Worm (Caenorhabditis elegans): ENCODE measurements around the gene F54D5.17.

The F54D5.17 gene

DNA sequence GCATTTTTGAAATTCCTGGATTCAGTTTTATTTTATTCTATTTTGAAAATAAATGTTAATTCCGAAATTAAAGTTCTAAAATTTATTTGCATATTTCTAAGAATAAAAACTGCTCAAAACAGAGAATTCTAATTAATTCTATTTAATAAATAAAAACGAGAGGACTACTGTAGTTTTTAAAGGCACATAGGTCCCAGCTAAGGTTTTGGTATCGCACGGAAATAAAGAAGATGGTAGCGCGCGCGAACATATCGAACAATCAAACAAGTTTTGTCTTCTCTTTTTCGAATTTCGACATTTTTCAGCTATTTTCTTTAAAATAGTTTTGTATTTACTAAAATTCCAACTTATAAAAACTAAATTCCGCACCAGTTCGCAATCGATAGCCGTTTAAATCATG lies 21.4 kb downstream of the F54D5.17 start (continued):
- TF ChIP-seq lin-54 (GFP tag; optimal IDR thresholded peaks at IDR 0.05) (peak; percentile 80), nfya-1 (tag; optimal IDR thresholded peaks at IDR 0.05; ENCODE audit: borderline replicate concordance, insufficient read depth) (no peak), die-1 (tag; optimal IDR thresholded peaks at IDR 0.05) (no peak), mcd-1 (GFP tag; IDR thresholded peaks at IDR 0.05) (peak; percentile 46; the same call in 1 of the 2 replicates), zfh-2 (GFP tag; conservative IDR thresholded peaks at IDR 0.05) (no peak), ceh-40 (GFP tag; IDR thresholded peaks at IDR 0.05) (no peak), nhr-27 (tag; optimal IDR thresholded peaks at IDR 0.05) (no peak), aptf-2 (GFP tag; conservative IDR thresholded peaks at IDR 0.05) (no peak), attf-6 (GFP tag; IDR thresholded peaks at IDR 0.05) (0 out of 2 replicates have a peak, but pooled peaks have one; percentile 48), atf-7 (tag; optimal IDR thresholded peaks at IDR 0.05) (no peak), lin-40 (tag; optimal IDR thresholded peaks at IDR 0.05) (no peak), F39B2.1 (GFP tag; IDR thresholded peaks at IDR 0.05) (no peak), F49E8.2 (tag; optimal IDR thresholded peaks at IDR 0.05; ENCODE audit: insufficient read depth) (no peak), bed-1 (GFP tag; IDR thresholded peaks at IDR 0.05) (no peak), madf-8 (GFP tag; conservative IDR thresholded peaks at IDR 0.05) (peak; percentile 96), T26A5.8 (tag; optimal IDR thresholded peaks at IDR 0.05) (no peak), mes-4 (tag; optimal IDR thresholded peaks at IDR 0.05) (no peak), F37B4.10 (GFP tag; IDR thresholded peaks at IDR 0.05) (no peak), rec-8 (tag; optimal IDR thresholded peaks at IDR 0.05) (no peak), snpc-1.1 (tag; optimal IDR thresholded peaks at IDR 0.05; ENCODE audit: insufficient read depth) (no peak), T07F8.4 (tag; optimal IDR thresholded peaks at IDR 0.05) (no peak), F23B12.7 (tag; optimal IDR thresholded peaks at IDR 0.05; ENCODE audit: insufficient read depth) (no peak), hmg-20 (GFP tag; IDR thresholded peaks at IDR 0.05) (no peak), ceh-91 (GFP tag; IDR thresholded peaks at IDR 0.05) (peak; percentile 95), efl-1 (GFP tag; optimal IDR thresholded peaks at IDR 0.05) (peak; percentile 97), sea-2 (GFP tag; IDR thresholded peaks at IDR 0.05) (no peak), F55B11.4 (tag; optimal IDR thresholded peaks at IDR 0.05; ENCODE audit: borderline replicate concordance, insufficient read depth) (no peak), B0019.2 (GFP tag; conservative IDR thresholded peaks at IDR 0.05) (peak; percentile 83), xnd-1 (tag; optimal IDR thresholded peaks at IDR 0.05) (peak; percentile 93), madf-3 (GFP tag; IDR thresholded peaks at IDR 0.05) (peak; percentile 91), bed-2 (GFP tag; IDR thresholded peaks at IDR 0.05) (no peak), lir-1 (GFP tag; conservative IDR thresholded peaks at IDR 0.05) (0 out of 2 replicates have a peak, but pooled peaks have one; percentile 25), Y53F4B.3 (GFP tag; IDR thresholded peaks at IDR 0.05) (no peak), K11D2.4 (GFP tag; IDR thresholded peaks at IDR 0.05) (no peak), attf-3 (GFP tag; conservative IDR thresholded peaks at IDR 0.05) (no peak), lin-35 (GFP tag; optimal IDR thresholded peaks at IDR 0.05) (peak in 1 of 3 experiments; percentile 77), rcor-1 (GFP tag; IDR thresholded peaks at IDR 0.05) (peak; percentile 73), ZK185.1 (tag; optimal IDR thresholded peaks at IDR 0.05; ENCODE audit: poor library complexity, severe bottlenecking) (no peak), hmg-1.2 (GFP tag; IDR thresholded peaks at IDR 0.05) (peak; percentile 45; the same call in 1 of the 2 replicates), unc-130 (GFP tag; optimal IDR thresholded peaks at IDR 0.05) (peak; percentile 58), ceh-27 (GFP tag; optimal IDR thresholded peaks at IDR 0.05) (no peak), ztf-26 (tag; optimal IDR thresholded peaks at IDR 0.05) (no peak), athp-1 (tag; optimal IDR thresholded peaks at IDR 0.05) (peak; percentile 13), sdz-38 (tag; optimal IDR thresholded peaks at IDR 0.05) (no peak), pha-4 (tag; optimal IDR thresholded peaks at IDR 0.05) (no peak), snpc-1.3 (tag; optimal IDR thresholded peaks at IDR 0.05; ENCODE audit: insufficient read depth) (peak; percentile 47), snpc-3.4 (tag; optimal IDR thresholded peaks at IDR 0.05) (peak; percentile 47)

Data from whole organism, young adult.